Worm (Caenorhabditis elegans): Measurements from ENCODE around the gene Y53F4B.20.

DNA sequence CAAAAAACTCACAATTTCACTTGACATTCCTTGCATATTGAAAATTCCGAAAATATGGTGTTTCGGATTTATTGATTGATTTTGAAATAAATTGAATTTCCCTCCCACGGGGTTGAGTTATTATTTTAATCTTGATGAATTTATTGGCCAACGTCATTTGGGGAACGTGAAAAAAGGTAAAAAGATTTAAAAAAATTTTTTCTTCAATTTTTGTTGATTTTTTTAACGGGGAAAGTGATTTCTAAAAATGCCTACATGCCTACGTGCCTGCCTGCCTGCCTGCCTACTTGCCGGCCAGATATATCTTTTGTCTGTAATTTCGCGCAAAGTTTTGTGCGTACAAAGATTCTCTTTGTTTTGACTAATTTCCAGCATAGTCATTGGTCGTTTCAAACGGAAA, 50.1 kb downstream of the Y53F4B.20 start, which contains the start of gene Y53F4B.24:
- TF ChIP-seq nhr-237 (tag; optimal IDR thresholded peaks at IDR 0.05) (no peak), unc-39 (tag; optimal IDR thresholded peaks at IDR 0.05) (no peak), tbx-8 (GFP tag; optimal IDR thresholded peaks at IDR 0.05) (no peak), lin-13 (tag; optimal IDR thresholded peaks at IDR 0.05) (no peak), lsy-2 (tag; optimal IDR thresholded peaks at IDR 0.05) (no peak), elt-3 (tag; optimal IDR thresholded peaks at IDR 0.05) (no peak), M03D4.4 (tag; optimal IDR thresholded peaks at IDR 0.05) (no peak)

Measured in whole organism, mixed stage, embryonic.